Worm (Caenorhabditis elegans) whole organism, young adult: Measurements from ENCODE around the gene fbxb-81.

Source experiments
- B0019.2 ChIP-seq: fragments of 200-800 bp; sonication (Bioruptor generic); conservative IDR thresholded peaks from 2 replicates; pipeline ENCODE4 v1.3.6; 2022; ENCODE audit warnings: missing genetic modification reagents, missing genetic modification characterization, missing compliant biosample characterization
- C17E4.6 ChIP-seq: fragments of 200-800 bp; sonication (Bioruptor generic); IDR thresholded peaks from 2 replicates; pipeline ENCODE4 v1.3.6; 2022; ENCODE audit warnings: missing genetic modification reagents, missing genetic modification characterization, missing compliant biosample characterization
- D2030.7 ChIP-seq: fragments of 200-800 bp; sonication (Bioruptor generic); IDR thresholded peaks from 2 replicates; pipeline ENCODE4 v1.3.6; 2022; ENCODE audit warnings: missing genetic modification reagents, missing genetic modification characterization, missing compliant biosample characterization
- F33H1.4 ChIP-seq: fragments of 200-800 bp; sonication (Bioruptor generic); IDR thresholded peaks from 2 replicates; pipeline ENCODE4 v1.3.6; 2022; ENCODE audit warnings: missing genetic modification reagents, missing genetic modification characterization, missing compliant biosample characterization
- F37B4.10 ChIP-seq: fragments of 200-800 bp; sonication (Bioruptor generic); IDR thresholded peaks from 2 replicates; pipeline ENCODE4 v1.3.6; 2022; ENCODE audit warnings: missing genetic modification characterization, missing compliant biosample characterization
- T26A5.8 ChIP-seq: sonication (generic microtip); optimal IDR thresholded peaks from 2 replicates; lab custom pipeline; 2016; ENCODE audit warnings: missing genetic modification characterization, missing compliant biosample characterization
- Y53F4B.3 ChIP-seq: fragments of 200-800 bp; sonication (Bioruptor generic); IDR thresholded peaks from 2 replicates; pipeline ENCODE4 v1.3.6; 2022; ENCODE audit warnings: missing genetic modification reagents, missing genetic modification characterization, missing compliant biosample characterization
- Y95B8A.8 ChIP-seq: fragments of 200-800 bp; sonication (Bioruptor generic); IDR thresholded peaks from 2 replicates; pipeline ENCODE4 v1.3.6; 2022; ENCODE audit warnings: missing genetic modification reagents, missing genetic modification characterization, missing compliant biosample characterization
- aptf-2 ChIP-seq: fragments of 200-800 bp; sonication (Bioruptor generic); conservative IDR thresholded peaks from 2 replicates; pipeline ENCODE4 v1.3.6; 2022; ENCODE audit warnings: missing genetic modification reagents, missing genetic modification characterization, missing compliant biosample characterization
- aptf-3 ChIP-seq: fragments of 200-800 bp; sonication (Bioruptor generic); IDR thresholded peaks from 2 replicates; pipeline ENCODE4 v1.3.6; 2022; ENCODE audit warnings: missing genetic modification characterization, missing compliant biosample characterization
- atf-7 ChIP-seq: sonication (generic microtip); optimal IDR thresholded peaks from 2 replicates; lab custom pipeline; 2017; ENCODE audit warnings: mild to moderate bottlenecking, missing genetic modification characterization, missing compliant biosample characterization
- attf-6 ChIP-seq: fragments of 200-800 bp; sonication (Bioruptor generic); IDR thresholded peaks from 2 replicates; pipeline ENCODE4 v1.3.6; 2022; ENCODE audit warnings: missing genetic modification reagents, missing genetic modification characterization, missing compliant biosample characterization
- bed-2 ChIP-seq: fragments of 200-800 bp; sonication (Bioruptor generic); IDR thresholded peaks from 2 replicates; pipeline ENCODE4 v1.3.6; 2022; ENCODE audit warnings: missing genetic modification reagents, missing genetic modification characterization, missing compliant biosample characterization
- cebp-1 ChIP-seq, 2 experiments: fragments of 200-800 bp in 1 of 2; sonication (Bioruptor generic) in 1 of 2; sonication (generic microtip) in 1 of 2; IDR thresholded peaks in 1 of 2; optimal IDR thresholded peaks in 1 of 2; 2 replicates each; pipeline versions ENCODE4 v1.3.6 to Lab custom; 2017 to 2022; ENCODE audit warnings: missing compliant biosample characterization in 2 of 2, missing genetic modification characterization in 2 of 2, mild to moderate bottlenecking in 1 of 2, missing genetic modification reagents in 1 of 2, moderate library complexity in 1 of 2
- cebp-2 ChIP-seq: fragments of 200-800 bp; sonication (Bioruptor generic); IDR thresholded peaks from 2 replicates; pipeline ENCODE4 v1.3.6; 2022; ENCODE audit warnings: missing genetic modification characterization, missing compliant biosample characterization
- ceh-91 ChIP-seq: fragments of 200-800 bp; sonication (Bioruptor generic); IDR thresholded peaks from 2 replicates; pipeline ENCODE4 v1.3.6; 2022; ENCODE audit warnings: missing genetic modification reagents, missing genetic modification characterization, missing compliant biosample characterization
- egrh-3 ChIP-seq: fragments of 200-800 bp; sonication (Bioruptor generic); IDR thresholded peaks from 2 replicates; pipeline ENCODE4 v1.3.6; 2022; ENCODE audit warnings: missing genetic modification reagents, missing genetic modification characterization, missing compliant biosample characterization
- ets-4 ChIP-seq: fragments of 200-800 bp; sonication (Bioruptor generic); optimal IDR thresholded peaks from 2 replicates; lab custom pipeline; 2018; ENCODE audit warnings: mild to moderate bottlenecking, missing genetic modification characterization, missing compliant biosample characterization
- hlh-26 ChIP-seq: fragments of 200-800 bp; sonication (Bioruptor generic); conservative IDR thresholded peaks from 2 replicates; pipeline ENCODE4 v1.3.6; 2022; ENCODE audit warnings: missing genetic modification reagents, missing genetic modification characterization, missing compliant biosample characterization
- hmg-1.2 ChIP-seq: fragments of 200-800 bp; sonication (Bioruptor generic); IDR thresholded peaks from 2 replicates; pipeline ENCODE4 v1.3.6; 2022; ENCODE audit warnings: missing genetic modification reagents, missing genetic modification characterization, missing compliant biosample characterization
- hmg-20 ChIP-seq: fragments of 200-800 bp; sonication (Bioruptor generic); IDR thresholded peaks from 2 replicates; pipeline ENCODE4 v1.3.6; 2022; ENCODE audit warnings: missing genetic modification reagents, missing genetic modification characterization, missing compliant biosample characterization
- hsf-1 ChIP-seq: fragments of 200-800 bp; sonication (Bioruptor generic); IDR thresholded peaks from 2 replicates; pipeline ENCODE4 v1.3.6; 2022; ENCODE audit warnings: missing genetic modification reagents, missing genetic modification characterization, missing compliant biosample characterization
- madf-3 ChIP-seq: fragments of 200-800 bp; sonication (Bioruptor generic); IDR thresholded peaks from 2 replicates; pipeline ENCODE4 v1.3.6; 2022; ENCODE audit warnings: missing genetic modification reagents, missing genetic modification characterization, missing compliant biosample characterization
- madf-8 ChIP-seq: fragments of 200-800 bp; sonication (Bioruptor generic); conservative IDR thresholded peaks from 2 replicates; pipeline ENCODE4 v1.3.6; 2022; ENCODE audit warnings: missing genetic modification reagents, missing genetic modification characterization, missing compliant biosample characterization
- mcd-1 ChIP-seq: fragments of 200-800 bp; sonication (Bioruptor generic); IDR thresholded peaks from 2 replicates; pipeline ENCODE4 v1.3.6; 2022; ENCODE audit warnings: missing genetic modification reagents, missing genetic modification characterization, missing compliant biosample characterization
- nfya-1 ChIP-seq: sonication (generic microtip); optimal IDR thresholded peaks from 2 replicates; lab custom pipeline; 2017; ENCODE audit warnings: antibody characterized with exemption, missing compliant biosample characterization, missing genetic modification characterization, borderline replicate concordance; ENCODE audit not compliant: insufficient read depth
- nfya-2 ChIP-seq: fragments of 200-800 bp; sonication (Bioruptor generic); IDR thresholded peaks from 2 replicates; pipeline ENCODE4 v1.3.6; 2022; ENCODE audit warnings: missing genetic modification reagents, missing genetic modification characterization, missing compliant biosample characterization
- nfyb-1 ChIP-seq: fragments of 200-800 bp; sonication (Bioruptor generic); IDR thresholded peaks from 2 replicates; pipeline ENCODE4 v1.3.6; 2022; ENCODE audit warnings: missing genetic modification reagents, missing genetic modification characterization, missing compliant biosample characterization
- nhr-179 ChIP-seq: sonication (generic microtip); optimal IDR thresholded peaks from 2 replicates; lab custom pipeline; 2016; ENCODE audit warnings: mild to moderate bottlenecking, missing genetic modification characterization, missing compliant biosample characterization
- nhr-80 ChIP-seq: sonication (generic microtip); optimal IDR thresholded peaks from 2 replicates; lab custom pipeline; 2016; ENCODE audit warnings: missing genetic modification characterization, missing compliant biosample characterization
- rec-8 ChIP-seq, 2 experiments: sonication (generic microtip); optimal IDR thresholded peaks; 2 replicates each; lab custom pipeline; 2016; ENCODE audit warnings: mild to moderate bottlenecking in 2 of 2, missing genetic modification characterization in 2 of 2, missing genetic modification reagents in 2 of 2, missing genotype in 2 of 2, missing biosample characterization in 1 of 2, missing compliant biosample characterization in 1 of 2, moderate library complexity in 1 of 2
- snpc-1.3 ChIP-seq: sonication (generic microtip); optimal IDR thresholded peaks from 2 replicates; lab custom pipeline; 2017; ENCODE audit warnings: missing genetic modification characterization, mild to moderate bottlenecking, missing compliant biosample characterization, antibody characterized with exemption, moderate library complexity, missing genotype, missing genetic modification reagents; ENCODE audit not compliant: insufficient read depth
- snpc-3.4 ChIP-seq: sonication (generic microtip); optimal IDR thresholded peaks from 2 replicates; lab custom pipeline; 2017; ENCODE audit warnings: missing genetic modification characterization, mild to moderate bottlenecking, missing compliant biosample characterization, antibody characterized with exemption, moderate library complexity, missing genotype, missing genetic modification reagents
- tbp1 ChIP-seq: fragments of 200-800 bp; sonication (Bioruptor generic); optimal IDR thresholded peaks from 2 replicates; lab custom pipeline; 2018; ENCODE audit warnings: mild to moderate bottlenecking, missing genetic modification characterization, missing compliant biosample characterization
- unc-130 ChIP-seq: sonication (generic microtip); optimal IDR thresholded peaks from 2 replicates; lab custom pipeline; 2016; ENCODE audit warnings: missing genetic modification reagents, missing genetic modification characterization, missing compliant biosample characterization
- zfh-2 ChIP-seq: fragments of 200-800 bp; sonication (Bioruptor generic); conservative IDR thresholded peaks from 2 replicates; pipeline ENCODE4 v1.3.6; 2022; ENCODE audit warnings: missing genetic modification reagents, missing genetic modification characterization, missing compliant biosample characterization
- ztf-22 ChIP-seq: fragments of 200-800 bp; sonication (Bioruptor generic); optimal IDR thresholded peaks from 2 replicates; lab custom pipeline; 2018; ENCODE audit warnings: mild to moderate bottlenecking, missing genetic modification characterization, moderate library complexity, missing compliant biosample characterization
- ztf-28 ChIP-seq: fragments of 200-800 bp; sonication (Bioruptor generic); IDR thresholded peaks from 2 replicates; pipeline ENCODE4 v1.3.6; 2022; ENCODE audit warnings: missing genetic modification reagents, missing genetic modification characterization, missing compliant biosample characterization
- ztf-3 ChIP-seq: fragments of 200-800 bp; sonication (Bioruptor generic); optimal IDR thresholded peaks from 2 replicates; lab custom pipeline; 2018; ENCODE audit warnings: mild to moderate bottlenecking, missing genetic modification characterization, missing compliant biosample characterization
- ztf-6 ChIP-seq: fragments of 200-800 bp; sonication (Bioruptor generic); IDR thresholded peaks from 2 replicates; pipeline ENCODE4 v1.3.6; 2022; ENCODE audit warnings: missing genetic modification reagents, missing genetic modification characterization, missing compliant biosample characterization

The fbxb-81 gene

ce11 chrIII:159149-159548 is 18.1 kb upstream of the fbxb-81 start:
- no peak for TF ChIP-seq ztf-28
- 0 out of 2 replicates have a peak, but pooled peaks have one; percentile 39 for TF ChIP-seq madf-3 (GFP tag; lab: Robert Waterston, UW)

ce11 chrIII:157980-158379 is 17.0 kb upstream of the fbxb-81 start:
- TF ChIP-seq madf-3 (GFP tag; lab: Robert Waterston, UW) (no peak), nfya-2 (0 out of 2 replicates have a peak, but pooled peaks have one; percentile 33), hmg-20 (GFP tag; lab: Robert Waterston, UW) (no peak), aptf-3 (GFP tag; lab: Robert Waterston, UW) (no peak), attf-6 (GFP tag; lab: Robert Waterston, UW) (no peak), aptf-2 (no peak), zfh-2 (GFP tag; lab: Robert Waterston, UW) (peak; percentile 60; the same call in 1 of the 2 replicates), snpc-3.4 (no peak), egrh-3 (GFP tag; lab: Robert Waterston, UW) (peak; percentile 34; the same call in 1 of the 2 replicates)
- TF ChIP-seq, all 124 proteins: peak for 3

- TF ChIP-seq hsf-1, result no peak
- TF ChIP-seq zfh-2 (GFP tag; lab: Robert Waterston, UW), result no peak
- no peak for TF ChIP-seq cebp-1 (GFP tag; IDR thresholded peaks at IDR 0.05; lab: Robert Waterston, UW)
- no peak for TF ChIP-seq cebp-1 (tag; optimal IDR thresholded peaks at IDR 0.05; lab: Kevin White, UChicago)
- no peak for TF ChIP-seq tbp1 (GFP tag; lab: Kevin White, UChicago)
- TF ChIP-seq nfya-1 (tag; lab: Kevin White, UChicago), result no peak
- TF ChIP-seq snpc-1.3 (tag; lab: Kevin White, UChicago), result no peak
- TF ChIP-seq F33H1.4 (GFP tag; lab: Robert Waterston, UW), result no peak
- no peak for TF ChIP-seq unc-130 (GFP tag; lab: Kevin White, UChicago)
- no peak for TF ChIP-seq T26A5.8 (tag; lab: Kevin White, UChicago)
- TF ChIP-seq madf-8 (GFP tag; lab: Robert Waterston, UW), result no peak
- TF ChIP-seq C17E4.6 (GFP tag; lab: Robert Waterston, UW), result no peak
- no peak for TF ChIP-seq Y53F4B.3
- TF ChIP-seq nfyb-1 (GFP tag; lab: Robert Waterston, UW), result no peak
Measured at ce11 chrIII:156645-157044, 15.6 kb upstream of the fbxb-81 start, which contains the start of the genes zig-13 and ver-1. Gene zig-13 (minus strand): TSS chrIII:156745. Gene ver-1 (plus strand): TSS chrIII:156824.

- TF ChIP-seq hmg-1.2 (GFP tag; lab: Robert Waterston, UW) (no peak), ztf-22 (GFP tag; lab: Kevin White, UChicago) (peak; percentile 52), atf-7 (tag; lab: Kevin White, UChicago) (peak; percentile 40), zfh-2 (GFP tag; lab: Robert Waterston, UW) (no peak), tbp1 (GFP tag; lab: Kevin White, UChicago) (peak; percentile 5), ets-4 (GFP tag; lab: Kevin White, UChicago) (peak; percentile 19), C17E4.6 (GFP tag; lab: Robert Waterston, UW) (no peak), nhr-80 (peak; percentile 96), hlh-26 (GFP tag; lab: Robert Waterston, UW) (no peak)
Measured at ce11 chrIII:154168-154567, 13.2 kb upstream of the fbxb-81 start.

ce11 chrIII:151084-151483 is 10.1 kb upstream of the fbxb-81 start:
- no peak for TF ChIP-seq mcd-1 (GFP tag; lab: Robert Waterston, UW)
- no peak for TF ChIP-seq bed-2
- TF ChIP-seq cebp-2 (GFP tag; lab: Robert Waterston, UW), result no peak
- no peak for TF ChIP-seq ceh-91 (GFP tag; lab: Robert Waterston, UW)
- no peak for TF ChIP-seq hmg-1.2 (GFP tag; lab: Robert Waterston, UW)
- TF ChIP-seq T26A5.8 (tag; lab: Kevin White, UChicago), result no peak
- no peak for TF ChIP-seq ztf-3 (GFP tag; lab: Kevin White, UChicago)
- no peak for TF ChIP-seq D2030.7 (GFP tag; lab: Robert Waterston, UW)
- no peak for TF ChIP-seq rec-8 (tag; optimal IDR thresholded peaks at IDR 0.05; lab: Kevin White, UChicago)
- TF ChIP-seq B0019.2, result no peak
- no peak for TF ChIP-seq tbp1 (GFP tag; lab: Kevin White, UChicago)
- 0 out of 2 replicates have a peak, but pooled peaks have one; percentile 12 for TF ChIP-seq ztf-6 (GFP tag; lab: Robert Waterston, UW)
- no peak for TF ChIP-seq attf-6 (GFP tag; lab: Robert Waterston, UW)
- TF ChIP-seq nhr-179 (tag; lab: Kevin White, UChicago), result no peak
- TF ChIP-seq Y95B8A.8 (GFP tag; lab: Robert Waterston, UW), result no peak
- TF ChIP-seq F37B4.10, result 0 out of 2 replicates have a peak, but pooled peaks have one; percentile 51
